Fruit fly (Drosophila melanogaster) S2 (cell line): ENCODE results near the gene sea.
A peak's percentile ranks its signal among the peaks of the same experiment; 100 is the strongest.

Experiments used
- CG8478 ChIP-seq: fragments of >200 bp; optimal IDR thresholded peaks from 2 replicates; lab custom pipeline; 2018
- CTCF ChIP-seq, 2 experiments: fragments of >200 bp; optimal IDR thresholded peaks; 2 replicates each; lab custom pipeline; 2018

Gene sea

dm6 chr3R:11566769-11567570, at the start of gene sea, which contains the start of gene fabp:
Gene sea (minus strand): TSS chr3R:11567054.
Gene fabp (minus strand): TSS chr3R:11567054.
- TF ChIP-seq CTCF (optimal IDR thresholded peaks at IDR 0.05; lab: Kevin White, UChicago), result no peak
- no peak for TF ChIP-seq CG8478

- TF ChIP-seq CTCF (optimal IDR thresholded peaks at IDR 0.05; lab: Kevin White, UChicago) (no peak), CG8478 (no peak)
Measured at dm6 chr3R:11616219-11616618, 49.4 kb upstream of the sea start.

- no peak for TF ChIP-seq CTCF (optimal IDR thresholded peaks at IDR 0.05; lab: Kevin White, UChicago)
- TF ChIP-seq CG8478, result no peak
Measured at dm6 chr3R:11615415-11616104, 48.7 kb upstream of the sea start.

- TF ChIP-seq CG8478, result no peak
- TF ChIP-seq CTCF (optimal IDR thresholded peaks at IDR 0.05; lab: Kevin White, UChicago), result no peak
Measured at dm6 chr3R:11614507-11614906, 47.7 kb upstream of the sea start.

dm6 chr3R:11614107-11614506, 47.3 kb upstream of the sea start:
- TF ChIP-seq CTCF (optimal IDR thresholded peaks at IDR 0.05; lab: Kevin White, UChicago), result no peak
- no peak for TF ChIP-seq CG8478

- TF ChIP-seq CTCF (optimal IDR thresholded peaks at IDR 0.05; lab: Kevin White, UChicago) (peak; percentile 95 to 98), CG8478 (no peak)
Measured at dm6 chr3R:11613252-11614036, 46.6 kb upstream of the sea start.

dm6 chr3R:11612467-11612866, 45.6 kb upstream of the sea start:
- no peak for TF ChIP-seq CG8478
- TF ChIP-seq CTCF (optimal IDR thresholded peaks at IDR 0.05; lab: Kevin White, UChicago), result no peak

- TF ChIP-seq CG8478, result no peak
- TF ChIP-seq CTCF (optimal IDR thresholded peaks at IDR 0.05; lab: Kevin White, UChicago), result no peak
Measured at dm6 chr3R:11606679-11607078, 39.8 kb upstream of the sea start.

- TF ChIP-seq CG8478, result no peak
- no peak for TF ChIP-seq CTCF (optimal IDR thresholded peaks at IDR 0.05; lab: Kevin White, UChicago)
Measured at dm6 chr3R:11604654-11605436, 38.0 kb upstream of the sea start.

- TF ChIP-seq CTCF (optimal IDR thresholded peaks at IDR 0.05; lab: Kevin White, UChicago) (no peak), CG8478 (no peak)
Measured at dm6 chr3R:11603136-11603535, 36.3 kb upstream of the sea start.

dm6 chr3R:11595523-11595922, 28.7 kb upstream of the sea start:
- no peak for TF ChIP-seq CTCF (optimal IDR thresholded peaks at IDR 0.05; lab: Kevin White, UChicago)
- no peak for TF ChIP-seq CG8478

- TF ChIP-seq CTCF (optimal IDR thresholded peaks at IDR 0.05; lab: Kevin White, UChicago) (peak; percentile 54 to 61), CG8478 (no peak)
Measured at dm6 chr3R:11589764-11590358, 23.0 kb upstream of the sea start, which contains the start of gene CG6791. Gene CG6791 (minus strand): TSS chr3R:11590146.

dm6 chr3R:11582253-11582589, 15.4 kb upstream of the sea start:
- TF ChIP-seq CG8478 (no peak), CTCF (optimal IDR thresholded peaks at IDR 0.05; lab: Kevin White, UChicago) (no peak)
